Worm (Caenorhabditis elegans) whole organism, early embryonic: Measurements from ENCODE around the gene sre-56.

Experiments
- sea-1 ChIP-seq: fragments of 200-800 bp; sonication (Bioruptor generic); conservative IDR thresholded peaks from 2 replicates; pipeline ENCODE4 v1.3.6; 2022; ENCODE audit warnings: missing genetic modification characterization, missing compliant biosample characterization
- tbx-11 ChIP-seq: fragments of 200-800 bp; sonication (Bioruptor generic); IDR thresholded peaks from 2 replicates; pipeline ENCODE4 v1.3.6; 2022; ENCODE audit warnings: missing genetic modification characterization, missing compliant biosample characterization
- tra-4 ChIP-seq: sonication (generic microtip); optimal IDR thresholded peaks from 2 replicates; lab custom pipeline; 2017; ENCODE audit warnings: missing genetic modification characterization, missing compliant biosample characterization

DNA sequence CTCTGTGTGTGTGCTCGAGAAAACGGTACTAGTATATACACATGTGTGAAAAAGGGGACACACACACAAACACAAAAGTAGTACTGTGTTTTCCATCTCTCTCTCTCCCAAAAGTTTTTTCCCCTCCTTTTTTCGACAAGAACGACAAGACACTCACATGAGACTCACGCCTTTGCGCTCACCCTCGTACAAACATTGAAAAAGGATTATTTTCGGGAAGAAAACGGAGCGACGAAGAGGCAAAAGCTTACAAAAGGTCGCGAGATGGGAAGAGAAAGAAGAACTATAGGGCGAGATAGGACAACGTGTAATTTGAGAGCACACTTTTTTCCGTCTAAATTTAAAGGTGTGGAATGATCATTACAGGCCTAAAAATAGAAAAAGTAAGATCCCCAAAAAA lies 25.6 kb downstream of the sre-56 start:
- TF ChIP-seq tra-4 (tag; lab: Kevin White, UChicago) = no peak
- no peak for TF ChIP-seq sea-1 (GFP tag; lab: Robert Waterston, UW)
- TF ChIP-seq tbx-11 (GFP tag; lab: Robert Waterston, UW) = no peak
